Worm (Caenorhabditis elegans): ENCODE measurements around the gene msp-76.

Gene msp-76

ce11 chrIV:9673683-9674336 is 15.0 kb upstream of the msp-76 start:
- no peak for TF ChIP-seq tra-4 (tag; optimal IDR thresholded peaks at IDR 0.05)

- TF ChIP-seq aly-1 (tag; optimal IDR thresholded peaks at IDR 0.05) = no peak
- TF ChIP-seq pes-1 (GFP tag; IDR thresholded peaks at IDR 0.05) = no peak
- no peak for TF ChIP-seq ceh-13 (GFP tag; optimal IDR thresholded peaks at IDR 0.05)
Observed at ce11 chrIV:9675572-9675971, 13.2 kb upstream of the msp-76 start, which contains the start of gene nhr-34. TSS of gene nhr-34 (minus strand) at chrIV:9675672.

- no peak for TF ChIP-seq pes-1 (GFP tag; IDR thresholded peaks at IDR 0.05)
- no peak for TF ChIP-seq F13C5.2 (tag; optimal IDR thresholded peaks at IDR 0.05)
Observed at ce11 chrIV:9676535-9676934, 12.3 kb upstream of the msp-76 start.

- TF ChIP-seq tbx-11 (GFP tag; IDR thresholded peaks at IDR 0.05) (no peak), aly-1 (tag; optimal IDR thresholded peaks at IDR 0.05) (no peak), pes-1 (GFP tag; IDR thresholded peaks at IDR 0.05) (no peak), B0310.2 (tag; optimal IDR thresholded peaks at IDR 0.05) (no peak), ceh-13 (GFP tag; optimal IDR thresholded peaks at IDR 0.05) (no peak), sea-1 (GFP tag; conservative IDR thresholded peaks at IDR 0.05) (no peak)
Observed at ce11 chrIV:9677226-9677992, 11.4 kb upstream of the msp-76 start.

- TF ChIP-seq pes-1 (GFP tag; IDR thresholded peaks at IDR 0.05) (no peak), ama-1 (optimal IDR thresholded peaks at IDR 0.05) (no peak), ceh-13 (GFP tag; optimal IDR thresholded peaks at IDR 0.05) (no peak), aly-1 (tag; optimal IDR thresholded peaks at IDR 0.05) (no peak), tbx-37 (GFP tag; conservative IDR thresholded peaks at IDR 0.05) (no peak)
Observed at ce11 chrIV:9678007-9678406, 10.8 kb upstream of the msp-76 start.

- TF ChIP-seq tra-4 (tag; optimal IDR thresholded peaks at IDR 0.05) (no peak), aly-1 (tag; optimal IDR thresholded peaks at IDR 0.05) (no peak), ets-7 (tag; optimal IDR thresholded peaks at IDR 0.05) (no peak), hnd-1 (tag; optimal IDR thresholded peaks at IDR 0.05) (no peak), sea-1 (GFP tag; conservative IDR thresholded peaks at IDR 0.05) (no peak), F13C5.2 (tag; optimal IDR thresholded peaks at IDR 0.05) (no peak), ama-1 (optimal IDR thresholded peaks at IDR 0.05) (no peak), hmg-4 (GFP tag; optimal IDR thresholded peaks at IDR 0.05) (no peak), flt-1 (GFP tag; IDR thresholded peaks at IDR 0.05) (no peak), B0310.2 (tag; optimal IDR thresholded peaks at IDR 0.05) (no peak), tbx-11 (GFP tag; IDR thresholded peaks at IDR 0.05) (no peak), ceh-13 (GFP tag; optimal IDR thresholded peaks at IDR 0.05) (no peak), pes-1 (GFP tag; IDR thresholded peaks at IDR 0.05) (no peak), hmbx-1 (tag; optimal IDR thresholded peaks at IDR 0.05) (no peak), tbx-37 (GFP tag; conservative IDR thresholded peaks at IDR 0.05) (no peak)
Observed at ce11 chrIV:9679296-9679695, 9.5 kb upstream of the msp-76 start.

- TF ChIP-seq hmg-4 (GFP tag; optimal IDR thresholded peaks at IDR 0.05) (no peak), tbx-11 (GFP tag; IDR thresholded peaks at IDR 0.05) (no peak)
Observed at ce11 chrIV:9680841-9681240, 8.0 kb upstream of the msp-76 start, which contains the start of gene ins-8. TSS of gene ins-8 (minus strand) at chrIV:9680941.

- no peak for TF ChIP-seq pes-1 (GFP tag; IDR thresholded peaks at IDR 0.05)
- TF ChIP-seq sea-1 (GFP tag; conservative IDR thresholded peaks at IDR 0.05) = no peak
- TF ChIP-seq F13C5.2 (tag; optimal IDR thresholded peaks at IDR 0.05) = no peak
- no peak for TF ChIP-seq tra-4 (tag; optimal IDR thresholded peaks at IDR 0.05)
- TF ChIP-seq ceh-36 (tag; optimal IDR thresholded peaks at IDR 0.05) = no peak
- TF ChIP-seq tbx-37 (GFP tag; conservative IDR thresholded peaks at IDR 0.05) = no peak
Observed at ce11 chrIV:9682514-9682913, 6.3 kb upstream of the msp-76 start, which contains the start of gene ins-7. TSS of gene ins-7 (minus strand) at chrIV:9682845.

- no peak for TF ChIP-seq flt-1 (GFP tag; IDR thresholded peaks at IDR 0.05)
- no peak for TF ChIP-seq aly-1 (tag; optimal IDR thresholded peaks at IDR 0.05)
- no peak for TF ChIP-seq tbx-37 (GFP tag; conservative IDR thresholded peaks at IDR 0.05)
- no peak for TF ChIP-seq hmg-4 (GFP tag; optimal IDR thresholded peaks at IDR 0.05)
Observed at ce11 chrIV:9683433-9683832, 5.4 kb upstream of the msp-76 start, which contains the start of the genes htas-1 and ZK1251.3. TSS of gene htas-1 (minus strand) at chrIV:9683533. TSS of gene ZK1251.3 (plus strand) at chrIV:9683658.

ce11 chrIV:9690644-9691043 is 1.8 kb downstream of the msp-76 start, which contains the start of gene sdz-36:
TSS of gene sdz-36 (plus strand) at chrIV:9690944.
- TF ChIP-seq tra-4 (tag; optimal IDR thresholded peaks at IDR 0.05) (no peak), tbx-37 (GFP tag; conservative IDR thresholded peaks at IDR 0.05) (no peak), ama-1 (optimal IDR thresholded peaks at IDR 0.05) (no peak), scrt-1 (GFP tag; IDR thresholded peaks at IDR 0.05) (no peak), sea-1 (GFP tag; conservative IDR thresholded peaks at IDR 0.05) (no peak), F13C5.2 (tag; optimal IDR thresholded peaks at IDR 0.05) (no peak), hmg-4 (GFP tag; optimal IDR thresholded peaks at IDR 0.05) (no peak), ceh-36 (tag; optimal IDR thresholded peaks at IDR 0.05) (no peak), tbx-11 (GFP tag; IDR thresholded peaks at IDR 0.05) (no peak), ets-7 (tag; optimal IDR thresholded peaks at IDR 0.05) (no peak), flt-1 (GFP tag; IDR thresholded peaks at IDR 0.05) (no peak), aly-1 (tag; optimal IDR thresholded peaks at IDR 0.05) (no peak), ceh-13 (GFP tag; optimal IDR thresholded peaks at IDR 0.05) (no peak), hmbx-1 (tag; optimal IDR thresholded peaks at IDR 0.05) (no peak)

Data from whole organism, early embryonic.